Fruit fly (Drosophila melanogaster) whole organism: ENCODE results near the gene Ptpmeg.

Source experiments
- CG8478 ChIP-seq: fragments of >200 bp; optimal IDR thresholded peaks from 2 replicates; lab custom pipeline; 2018; ENCODE audit warnings: inconsistent platforms
- Dll ChIP-seq: fragments of >200 bp; optimal IDR thresholded peaks from 2 replicates; lab custom pipeline; 2017
- EcR ChIP-seq, 2 experiments: fragments of >200 bp; optimal IDR thresholded peaks; 2 replicates each; lab custom pipeline; 2017; ENCODE audit warnings: missing biosample characterization in 2 of 2, missing genetic modification characterization in 2 of 2, missing genetic modification reagents in 2 of 2
- pan ChIP-seq: fragments of >200 bp; optimal IDR thresholded peaks from 2 replicates; lab custom pipeline; 2017
- psq ChIP-seq: fragments of >200 bp; optimal IDR thresholded peaks from 2 replicates; lab custom pipeline; 2017
- usp ChIP-seq: fragments of >200 bp; optimal IDR thresholded peaks from 2 replicates; lab custom pipeline; 2017; ENCODE audit warnings: missing biosample characterization, missing genetic modification characterization, mixed read lengths

DNA sequence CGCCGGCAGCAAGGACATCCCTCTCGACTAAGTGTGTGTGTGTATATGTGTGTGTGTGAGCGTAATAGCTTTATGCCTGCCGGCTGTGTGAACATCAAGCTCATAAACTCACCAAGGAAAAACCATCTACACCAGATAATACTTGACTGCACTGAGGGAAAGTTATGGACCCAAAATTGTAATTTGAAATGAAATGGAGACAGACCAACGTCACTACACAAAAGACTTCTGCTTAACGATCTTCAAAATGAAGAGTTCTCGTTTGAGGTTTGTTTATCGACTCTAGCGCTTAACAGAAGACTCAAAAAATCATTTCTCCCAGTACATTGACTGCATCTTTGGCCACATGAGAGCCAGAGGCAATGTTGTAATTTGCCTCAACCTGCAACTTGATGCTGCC lies 60.2 kb downstream of the Ptpmeg start:
- no peak for TF ChIP-seq pan (lab: Kevin White, UChicago)
- no peak for TF ChIP-seq CG8478 (lab: Kevin White, UChicago)
- TF ChIP-seq psq (lab: Kevin White, UChicago): no peak
- TF ChIP-seq Dll: no peak
- TF ChIP-seq usp (GFP tag; lab: Kevin White, UChicago): no peak
- TF ChIP-seq EcR (GFP tag; optimal IDR thresholded peaks at IDR 0.05; lab: Kevin White, UChicago): no peak
